Fruit fly (Drosophila melanogaster): ENCODE data around the gene CG7872.
A peak's percentile ranks its signal among the peaks of the same experiment; 100 is the strongest.

The CG7872 gene

dm6 chrX:15617916-15618315, 39.9 kb downstream of the CG7872 start (continued):
- TF ChIP-seq CG8924 (tag; optimal IDR thresholded peaks at IDR 0.05) (peak; percentile 16), CG10267 (tag; optimal IDR thresholded peaks at IDR 0.05) (peak; percentile 21), Chrac-16 (GFP tag; optimal IDR thresholded peaks at IDR 0.05) (no peak), Aef1 (GFP tag; IDR thresholded peaks at IDR 0.05) (no peak), slou (GFP tag; optimal IDR thresholded peaks at IDR 0.05) (no peak), D (optimal IDR thresholded peaks at IDR 0.05) (no peak), D (GFP tag; optimal IDR thresholded peaks at IDR 0.05) (no peak), HLH4C (GFP tag; IDR thresholded peaks at IDR 0.05; ENCODE audit: partially characterized antibody) (no peak), Fer1 (GFP tag; optimal IDR thresholded peaks at IDR 0.05) (no peak), stc (GFP tag; IDR thresholded peaks at IDR 0.05) (peak; percentile 57), Scr (GFP tag; IDR thresholded peaks at IDR 0.05; ENCODE audit: partially characterized antibody) (no peak), sens-2 (GFP tag; IDR thresholded peaks at IDR 0.05) (peak; percentile 54; the same call in 1 of the 2 replicates), sug (tag; optimal IDR thresholded peaks at IDR 0.05) (no peak), ttk (GFP tag; IDR thresholded peaks at IDR 0.05) (peak; percentile 55; the same call in 1 of the 2 replicates), Asciz (GFP tag; optimal IDR thresholded peaks at IDR 0.05) (peak; percentile 10), CG7839 (tag; optimal IDR thresholded peaks at IDR 0.05) (peak; percentile 19), CG17802 (tag; optimal IDR thresholded peaks at IDR 0.05) (no peak), CG3407 (GFP tag; optimal IDR thresholded peaks at IDR 0.05) (no peak), dan (GFP tag; IDR thresholded peaks at IDR 0.05) (no peak), dpn (GFP tag; optimal IDR thresholded peaks at IDR 0.05) (no peak), vnd (GFP tag; IDR thresholded peaks at IDR 0.05; ENCODE audit: partially characterized antibody) (no peak), Hr3 (GFP tag; optimal IDR thresholded peaks at IDR 0.05) (peak; percentile 16), ems (GFP tag; optimal IDR thresholded peaks at IDR 0.05) (no peak), chn (GFP tag; optimal IDR thresholded peaks at IDR 0.05) (no peak), CG2202 (tag; optimal IDR thresholded peaks at IDR 0.05) (peak; percentile 39), Lhr (GFP tag; optimal IDR thresholded peaks at IDR 0.05) (no peak), Abd-B (GFP tag; optimal IDR thresholded peaks at IDR 0.05) (no peak), CG10366 (GFP tag; IDR thresholded peaks at IDR 0.05) (peak; percentile 36; the same call in 1 of the 2 replicates), MBD-R2 (GFP tag; IDR thresholded peaks at IDR 0.05) (no peak; the same call in 1 of the 2 replicates), CG34376 (GFP tag; optimal IDR thresholded peaks at IDR 0.05) (no peak), Dad (GFP tag; optimal IDR thresholded peaks at IDR 0.05) (no peak), fd64A (GFP tag; optimal IDR thresholded peaks at IDR 0.05) (no peak), CG3995 (GFP tag; optimal IDR thresholded peaks at IDR 0.05) (no peak), E2f2 (GFP tag; IDR thresholded peaks at IDR 0.05) (no peak), grau (tag; optimal IDR thresholded peaks at IDR 0.05) (peak; percentile 19), lola (GFP tag; optimal IDR thresholded peaks at IDR 0.05) (peak in 1 of 3 experiments; percentile 52), Ravus (GFP tag; IDR thresholded peaks at IDR 0.05) (no peak), CG12942 (GFP tag; optimal IDR thresholded peaks at IDR 0.05) (no peak), CG4617 (GFP tag; optimal IDR thresholded peaks at IDR 0.05; ENCODE audit: borderline replicate concordance) (no peak), CG5180 (GFP tag; optimal IDR thresholded peaks at IDR 0.05) (no peak), CG7745 (tag; optimal IDR thresholded peaks at IDR 0.05) (no peak), sna (GFP tag; IDR thresholded peaks at IDR 0.05; ENCODE audit: partially characterized antibody) (no peak), lilli (GFP tag; optimal IDR thresholded peaks at IDR 0.05) (no peak), Hr51 (GFP tag; optimal IDR thresholded peaks at IDR 0.05) (peak in 1 of 2 experiments; percentile 36), gce (GFP tag; IDR thresholded peaks at IDR 0.05) (0 out of 3 replicates have a peak, but pooled peaks have one; percentile 35), CG17912 (GFP tag; optimal IDR thresholded peaks at IDR 0.05) (no peak), Xrp1 (GFP tag; IDR thresholded peaks at IDR 0.05) (peak; percentile 79), CG2116 (GFP tag; optimal IDR thresholded peaks at IDR 0.05) (no peak), hb (GFP tag; IDR thresholded peaks at IDR 0.05; ENCODE audit: partially characterized antibody) (no peak), CoRest (tag; optimal IDR thresholded peaks at IDR 0.05) (peak; percentile 26)

Data from whole organism, embryonic.